Worm (Caenorhabditis elegans) whole organism, L3 larva: ENCODE measurements around the gene F55G11.2.

ENCODE experiments used
- ZK546.5 ChIP-seq: sonication (generic microtip); optimal IDR thresholded peaks from 2 replicates; lab custom pipeline; 2017; ENCODE audit warnings: missing biosample characterization, missing genetic modification characterization
- ama-1 ChIP-seq: fragments of 150-350 bp; optimal IDR thresholded peaks from 2 replicates; lab custom pipeline; 2018
- ceh-82 ChIP-seq: fragments of 150-350 bp; optimal IDR thresholded peaks from 2 replicates; lab custom pipeline; 2014; ENCODE audit warnings: missing biosample characterization, missing genetic modification characterization
- ceh-9 ChIP-seq: sonication (generic microtip); optimal IDR thresholded peaks from 2 replicates; lab custom pipeline; 2018; ENCODE audit warnings: missing biosample characterization, missing genetic modification characterization
- daf-12 ChIP-seq: fragments of 150-350 bp; optimal IDR thresholded peaks from 2 replicates; lab custom pipeline; 2014; ENCODE audit warnings: missing biosample characterization, missing genetic modification reagents, missing genetic modification characterization
- egl-27 ChIP-seq: sonication (generic microtip); optimal IDR thresholded peaks from 4 replicates; lab custom pipeline; 2017; ENCODE audit warnings: missing biosample characterization, missing genetic modification reagents, missing genetic modification characterization
- egl-5 ChIP-seq: fragments of 150-350 bp; optimal IDR thresholded peaks from 2 replicates; lab custom pipeline; 2017; ENCODE audit warnings: missing biosample characterization, missing genetic modification reagents, missing genetic modification characterization, inconsistent platforms
- elt-1 ChIP-seq: fragments of 150-350 bp; optimal IDR thresholded peaks from 2 replicates; lab custom pipeline; 2014; ENCODE audit warnings: missing biosample characterization, missing genetic modification characterization
- elt-2 ChIP-seq: sonication (generic microtip); optimal IDR thresholded peaks from 2 replicates; lab custom pipeline; 2016; ENCODE audit warnings: missing genetic modification reagents, mild to moderate bottlenecking, missing genetic modification characterization, missing compliant biosample characterization
- elt-3 ChIP-seq, 3 experiments: fragments of 150-350 bp in 1 of 3; sonication (generic microtip) in 2 of 3; optimal IDR thresholded peaks; 2 replicates in 2 of 3; 4 replicates in 1 of 3; lab custom pipeline; 2014 to 2017; ENCODE audit warnings: missing biosample characterization in 3 of 3, missing genetic modification characterization in 3 of 3
- fkh-2 ChIP-seq: fragments of 150-350 bp; optimal IDR thresholded peaks from 2 replicates; lab custom pipeline; 2014; ENCODE audit warnings: missing biosample characterization, missing genetic modification reagents, missing genetic modification characterization
- hmg-11 ChIP-seq: sonication (generic microtip); optimal IDR thresholded peaks from 2 replicates; lab custom pipeline; 2016; ENCODE audit warnings: missing genetic modification characterization, missing compliant biosample characterization
- lin-15B ChIP-seq: fragments of 150-350 bp; optimal IDR thresholded peaks from 2 replicates; lab custom pipeline; 2014; ENCODE audit warnings: missing biosample characterization, missing genetic modification characterization
- lin-39 ChIP-seq: fragments of 150-350 bp; optimal IDR thresholded peaks from 2 replicates; lab custom pipeline; 2018; ENCODE audit warnings: missing biosample characterization, missing genetic modification reagents, missing genetic modification characterization
- mdl-1 ChIP-seq: fragments of 150-350 bp; optimal IDR thresholded peaks from 2 replicates; lab custom pipeline; 2014; ENCODE audit warnings: missing biosample characterization, missing genetic modification characterization
- nfya-1 ChIP-seq: sonication (generic microtip); optimal IDR thresholded peaks from 2 replicates; lab custom pipeline; 2017; ENCODE audit warnings: missing genetic modification characterization, mild to moderate bottlenecking, missing compliant biosample characterization, antibody characterized with exemption, moderate library complexity; ENCODE audit not compliant: insufficient read depth
- nhr-11 ChIP-seq: fragments of 150-350 bp; optimal IDR thresholded peaks from 2 replicates; lab custom pipeline; 2014; ENCODE audit warnings: missing biosample characterization, missing genetic modification characterization
- nhr-12 ChIP-seq: fragments of 150-350 bp; optimal IDR thresholded peaks from 2 replicates; lab custom pipeline; 2014; ENCODE audit warnings: missing biosample characterization, missing genetic modification characterization
- nhr-237 ChIP-seq: fragments of 150-350 bp; optimal IDR thresholded peaks from 2 replicates; lab custom pipeline; 2014; ENCODE audit warnings: missing biosample characterization, missing genetic modification characterization
- nhr-25 ChIP-seq: sonication (generic microtip); optimal IDR thresholded peaks from 2 replicates; lab custom pipeline; 2017; ENCODE audit warnings: missing biosample characterization, missing genetic modification characterization
- nhr-28 ChIP-seq: fragments of 150-350 bp; optimal IDR thresholded peaks from 2 replicates; lab custom pipeline; 2014; ENCODE audit warnings: missing biosample characterization, missing genetic modification characterization
- nhr-43 ChIP-seq: sonication (generic microtip); optimal IDR thresholded peaks from 2 replicates; lab custom pipeline; 2016; ENCODE audit warnings: mild to moderate bottlenecking, missing genetic modification characterization, missing compliant biosample characterization; ENCODE audit not compliant: poor library complexity, severe bottlenecking
- nhr-76 ChIP-seq: fragments of 150-350 bp; sonication (generic microtip); optimal IDR thresholded peaks from 5 replicates; lab custom pipeline; 2014; ENCODE audit warnings: missing biosample characterization, missing genetic modification characterization
- nhr-77 ChIP-seq: fragments of 150-350 bp; optimal IDR thresholded peaks from 2 replicates; lab custom pipeline; 2014; ENCODE audit warnings: missing biosample characterization, missing genetic modification characterization
- pha-4 ChIP-seq: fragments of 150-350 bp; optimal IDR thresholded peaks from 2 replicates; lab custom pipeline; 2014; ENCODE audit warnings: missing biosample characterization, missing genetic modification reagents, missing genetic modification characterization
- pqm-1 ChIP-seq: fragments of 150-350 bp; optimal IDR thresholded peaks from 2 replicates; lab custom pipeline; 2017; ENCODE audit warnings: missing biosample characterization, missing genetic modification characterization, inconsistent platforms
- snpc-4 ChIP-seq: fragments of 150-350 bp; optimal IDR thresholded peaks from 2 replicates; lab custom pipeline; 2014; ENCODE audit warnings: missing biosample characterization, missing genetic modification characterization
- tbx-2 ChIP-seq: sonication (generic microtip); optimal IDR thresholded peaks from 2 replicates; lab custom pipeline; 2016; ENCODE audit warnings: mild to moderate bottlenecking, missing genetic modification characterization, missing compliant biosample characterization
- unc-39 ChIP-seq: sonication (generic microtip); optimal IDR thresholded peaks from 4 replicates; lab custom pipeline; 2017; ENCODE audit warnings: missing biosample characterization, missing genetic modification characterization
- zag-1 ChIP-seq: fragments of 150-350 bp; optimal IDR thresholded peaks from 2 replicates; lab custom pipeline; 2014; ENCODE audit warnings: missing biosample characterization, missing genetic modification characterization
- ztf-11 ChIP-seq: fragments of 150-350 bp; optimal IDR thresholded peaks from 2 replicates; lab custom pipeline; 2014; ENCODE audit warnings: missing biosample characterization, missing genetic modification characterization

Gene F55G11.2

ce11 chrIV:12946488-12946887 lies 22.6 kb downstream of the F55G11.2 start, which contains the start of gene F55G11.1:
Gene F55G11.1, minus strand, starts transcription at chrIV:12946588.
- TF ChIP-seq mdl-1 (tag; lab: Kevin White, UChicago) (no peak), nhr-237 (tag; lab: Kevin White, UChicago) (no peak), ztf-11 (no peak), tbx-2 (tag; lab: Kevin White, UChicago) (no peak), nhr-28 (tag; lab: Kevin White, UChicago) (no peak), pha-4 (no peak), daf-12 (tag; lab: Kevin White, UChicago) (no peak), hmg-11 (tag; lab: Kevin White, UChicago) (no peak), ceh-82 (tag; lab: Kevin White, UChicago) (no peak), egl-5 (tag; lab: Kevin White, UChicago) (no peak), nhr-43 (tag; lab: Kevin White, UChicago) (no peak), lin-15B (tag; lab: Kevin White, UChicago) (no peak), nfya-1 (tag; lab: Kevin White, UChicago) (no peak), ZK546.5 (tag; lab: Kevin White, UChicago) (no peak), snpc-4 (no peak)

ce11 chrIV:12942633-12943032 lies 26.5 kb downstream of the F55G11.2 start, which contains the start of gene dct-19:
Gene dct-19, plus strand, starts transcription at chrIV:12942933.
- TF ChIP-seq ceh-82 (tag; lab: Kevin White, UChicago) (no peak), mdl-1 (tag; lab: Kevin White, UChicago) (no peak), nhr-12 (tag; lab: Kevin White, UChicago) (no peak), pha-4 (no peak), nhr-76 (tag; lab: Kevin White, UChicago) (no peak), nhr-25 (tag; lab: Kevin White, UChicago) (no peak), daf-12 (tag; lab: Kevin White, UChicago) (no peak), unc-39 (tag; lab: Kevin White, UChicago) (no peak)

DNA sequence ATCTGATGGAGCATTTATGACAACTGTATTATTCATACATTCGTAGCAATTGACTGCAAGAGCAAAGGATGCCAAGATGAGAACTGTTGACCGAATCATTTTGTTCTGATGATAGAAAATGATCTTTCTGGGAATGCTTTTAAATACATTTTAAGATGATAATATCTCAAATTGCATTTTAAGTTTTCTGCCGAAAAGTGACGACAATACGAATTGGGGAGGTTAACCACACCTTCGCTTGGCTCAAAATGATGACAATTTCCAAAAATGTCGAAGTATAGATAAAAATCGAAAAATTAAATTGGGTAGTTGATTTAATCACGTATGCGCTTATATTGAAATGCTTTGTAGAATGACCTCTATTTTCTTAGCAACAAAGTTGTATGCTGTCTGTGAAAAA lies 27.8 kb downstream of the F55G11.2 start, which contains the start of gene dod-24:
dod-24 (minus strand) TSS at position 101 of the 400 bp plus-strand sequence.
- peak; percentile 5 for TF ChIP-seq elt-2 (tag; lab: Kevin White, UChicago)
- TF ChIP-seq ceh-9, result no peak

DNA sequence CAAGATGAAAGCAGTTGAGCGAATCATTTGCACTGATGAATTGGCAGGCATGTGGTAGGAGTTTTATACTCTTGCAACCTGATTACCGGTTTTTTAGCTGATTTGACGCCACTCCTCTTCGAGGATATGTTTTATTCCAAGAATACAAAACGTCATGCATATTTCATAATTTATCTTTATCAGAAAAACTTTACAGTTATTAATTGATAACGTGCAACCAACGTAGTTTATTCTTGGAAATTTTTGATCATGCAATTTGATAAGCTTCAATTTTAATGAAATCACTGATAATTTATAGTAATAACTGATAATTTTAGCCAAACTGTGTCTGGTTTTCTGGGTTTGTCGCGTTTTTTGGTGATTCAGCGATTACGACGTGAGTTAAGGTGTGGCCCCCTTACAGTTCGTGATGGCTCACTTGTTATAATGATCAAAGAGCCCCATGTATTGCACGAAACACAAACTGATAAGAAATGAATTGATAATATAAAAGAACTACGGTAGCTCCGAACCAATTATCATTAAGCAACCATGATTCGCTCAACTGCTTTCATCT lies 32.8 kb downstream of the F55G11.2 start, which contains the start of the genes cld-1 and dod-21:
cld-1 (minus strand) TSS at position 51 of the 556 bp plus-strand sequence.
dod-21 (plus strand) TSS at position 518 of the 556 bp plus-strand sequence.
- TF ChIP-seq ama-1 (lab: Kevin White, UChicago) (no peak), hmg-11 (tag; lab: Kevin White, UChicago) (no peak), lin-39 (tag; lab: Kevin White, UChicago) (no peak), elt-3 (tag; optimal IDR thresholded peaks at IDR 0.05; lab: Kevin White, UChicago) (no peak), nhr-77 (no peak), zag-1 (no peak), elt-2 (tag; lab: Kevin White, UChicago) (peak; percentile 98), pqm-1 (tag; lab: Kevin White, UChicago) (peak; percentile 49), nfya-1 (tag; lab: Kevin White, UChicago) (peak; percentile 8)

DNA sequence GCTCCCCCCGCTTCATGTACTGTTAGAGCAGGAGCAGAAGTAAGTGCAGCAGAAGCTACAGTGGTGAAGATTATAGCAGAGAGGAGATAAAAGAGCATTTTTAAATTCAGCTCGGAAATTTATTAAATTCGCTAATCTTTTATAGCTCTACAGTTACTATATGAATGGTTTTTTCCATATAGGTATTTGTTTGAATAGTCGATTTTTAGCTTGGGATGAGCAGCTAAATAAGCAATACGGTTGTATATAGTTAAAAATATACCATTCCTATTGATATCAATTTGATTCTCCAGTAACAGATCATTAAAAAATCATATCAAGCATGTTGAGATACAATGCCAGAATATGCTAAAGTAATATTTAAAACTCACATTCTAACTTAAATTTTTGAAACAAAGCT lies 42.5 kb downstream of the F55G11.2 start, which contains the start of gene srlf-5:
srlf-5 (minus strand) TSS at position 101 of the 400 bp plus-strand sequence.
- TF ChIP-seq nfya-1 (tag; lab: Kevin White, UChicago) (no peak), elt-3 (tag; optimal IDR thresholded peaks at IDR 0.05; lab: Kevin White, UChicago) (no peak), egl-27 (tag; lab: Kevin White, UChicago) (no peak), nhr-28 (tag; lab: Kevin White, UChicago) (no peak), nhr-11 (tag; lab: Kevin White, UChicago) (no peak), daf-12 (tag; lab: Kevin White, UChicago) (no peak), elt-1 (no peak), ama-1 (lab: Kevin White, UChicago) (no peak), fkh-2 (tag; lab: Kevin White, UChicago) (no peak)
